Fruit fly (Drosophila melanogaster): Measurements from ENCODE around the gene Las.
A peak's percentile ranks its signal among the peaks of the same experiment; 100 is the strongest.

The Las gene

DNA sequence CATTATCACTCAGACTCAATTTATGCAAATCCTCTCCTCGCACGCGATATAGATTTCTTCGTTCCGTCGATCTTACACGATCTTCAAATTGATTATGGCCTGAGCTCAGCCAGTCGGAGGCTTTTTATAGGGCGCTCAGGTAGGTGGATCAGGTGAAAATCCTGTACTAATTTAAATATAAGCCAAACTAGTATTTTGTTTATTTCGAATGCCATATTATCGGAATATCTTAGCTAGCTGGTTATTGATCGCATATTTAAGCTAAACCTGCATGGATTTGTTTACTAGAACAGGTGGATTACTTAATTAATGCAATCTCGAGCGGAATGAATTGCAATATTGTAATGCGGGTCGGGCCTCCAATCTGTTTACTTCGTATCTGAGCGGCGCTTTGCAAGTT is 7.6 kb upstream of the Las start, which contains the start of gene Hpd:
Hpd (minus strand) TSS at position 101 of the 400 bp plus-strand sequence.
- TF ChIP-seq CG8290 (GFP tag; optimal IDR thresholded peaks at IDR 0.05) (no peak), CG8290 (tag; optimal IDR thresholded peaks at IDR 0.05) (no peak), chinmo (GFP tag; IDR thresholded peaks at IDR 0.05; ENCODE audit: partially characterized antibody) (0 out of 4 replicates have a peak, but pooled peaks have one; percentile 8)

DNA sequence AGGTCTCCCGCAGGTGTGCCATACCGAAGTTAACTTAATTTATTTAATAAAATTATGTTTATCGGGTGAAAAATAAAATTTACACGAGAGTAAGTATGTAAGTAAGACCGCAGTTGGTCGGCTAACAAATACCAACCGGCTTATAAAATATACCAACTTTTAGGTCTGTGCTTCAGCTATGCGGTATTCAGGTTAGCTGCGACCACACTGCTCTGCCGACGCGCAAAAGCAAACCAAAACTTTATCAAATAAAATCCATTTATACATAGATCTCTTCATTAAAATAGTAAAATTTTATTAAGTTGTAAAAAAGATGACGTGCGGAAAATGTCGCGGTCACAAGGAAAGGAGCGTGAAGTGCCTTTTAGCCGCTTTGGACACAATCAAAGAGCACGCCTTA is 3.9 kb upstream of the Las start, which contains the start of the genes mRpL15 and CtIP:
mRpL15 (minus strand) TSS at position 141 of the 400 bp plus-strand sequence.
CtIP (plus strand) TSS at position 182 of the 400 bp plus-strand sequence.
- TF ChIP-seq CG10366 (GFP tag; IDR thresholded peaks at IDR 0.05), result no peak
- TF ChIP-seq CG17912 (GFP tag; optimal IDR thresholded peaks at IDR 0.05), result no peak
- TF ChIP-seq CG15073 (GFP tag; optimal IDR thresholded peaks at IDR 0.05), result no peak
- no peak for TF ChIP-seq Max (GFP tag; optimal IDR thresholded peaks at IDR 0.05)
- peak; percentile 49 for TF ChIP-seq CG17186 (GFP tag; optimal IDR thresholded peaks at IDR 0.05)
- TF ChIP-seq sisA (GFP tag; IDR thresholded peaks at IDR 0.05), result no peak
- TF ChIP-seq Dp (GFP tag; optimal IDR thresholded peaks at IDR 0.05), result peak; percentile 62
- TF ChIP-seq bowl (GFP tag; IDR thresholded peaks at IDR 0.05), result no peak
- no peak for TF ChIP-seq slou (GFP tag; optimal IDR thresholded peaks at IDR 0.05)
- TF ChIP-seq CG17361 (GFP tag; IDR thresholded peaks at IDR 0.05), result no peak
- TF ChIP-seq gsb (GFP tag; IDR thresholded peaks at IDR 0.05), result no peak
- TF ChIP-seq CG13296 (GFP tag; optimal IDR thresholded peaks at IDR 0.05), result no peak
- TF ChIP-seq CG15011 (GFP tag; optimal IDR thresholded peaks at IDR 0.05), result no peak
- TF ChIP-seq Hey (tag; optimal IDR thresholded peaks at IDR 0.05), result no peak
- no peak for TF ChIP-seq CG7357 (GFP tag; IDR thresholded peaks at IDR 0.05)
- no peak for TF ChIP-seq crol (GFP tag; IDR thresholded peaks at IDR 0.05)
- TF ChIP-seq Dad (GFP tag; optimal IDR thresholded peaks at IDR 0.05), result no peak
- TF ChIP-seq Gug (GFP tag; IDR thresholded peaks at IDR 0.05), result no peak
- TF ChIP-seq pita (GFP tag; optimal IDR thresholded peaks at IDR 0.05), result no peak
- TF ChIP-seq Fer1 (GFP tag; optimal IDR thresholded peaks at IDR 0.05), result no peak
- peak; percentile 88 for TF ChIP-seq gfzf (GFP tag; optimal IDR thresholded peaks at IDR 0.05)
- TF ChIP-seq Oaz (GFP tag; IDR thresholded peaks at IDR 0.05), result no peak
- no peak for TF ChIP-seq mld (GFP tag; IDR thresholded peaks at IDR 0.05; ENCODE audit: partially characterized antibody)
- no peak for TF ChIP-seq BtbVII (GFP tag; optimal IDR thresholded peaks at IDR 0.05)
- peak; percentile 75 for TF ChIP-seq YL-1 (GFP tag; optimal IDR thresholded peaks at IDR 0.05)
- no peak for TF ChIP-seq Xbp1 (GFP tag; optimal IDR thresholded peaks at IDR 0.05)
- no peak for TF ChIP-seq nom (GFP tag; optimal IDR thresholded peaks at IDR 0.05)
- TF ChIP-seq p53 (GFP tag; optimal IDR thresholded peaks at IDR 0.05), result no peak
- TF ChIP-seq sug (tag; optimal IDR thresholded peaks at IDR 0.05), result peak; percentile 1
- no peak for TF ChIP-seq CG8290 (GFP tag; optimal IDR thresholded peaks at IDR 0.05)
- no peak for TF ChIP-seq CG8290 (tag; optimal IDR thresholded peaks at IDR 0.05)
- no peak for TF ChIP-seq da (GFP tag; optimal IDR thresholded peaks at IDR 0.05)
- TF ChIP-seq dm (GFP tag; optimal IDR thresholded peaks at IDR 0.05), result no peak
- TF ChIP-seq CG14667 (GFP tag; IDR thresholded peaks at IDR 0.05), result no peak
- TF ChIP-seq Hr3 (GFP tag; optimal IDR thresholded peaks at IDR 0.05), result no peak
- no peak for TF ChIP-seq CG5245 (GFP tag; optimal IDR thresholded peaks at IDR 0.05)
- TF ChIP-seq CG30431 (GFP tag; optimal IDR thresholded peaks at IDR 0.05), result no peak
- no peak for TF ChIP-seq sr (GFP tag; IDR thresholded peaks at IDR 0.05)
- TF ChIP-seq hkb (optimal IDR thresholded peaks at IDR 0.05), result no peak
- no peak for TF ChIP-seq hkb (GFP tag; IDR thresholded peaks at IDR 0.05)
- TF ChIP-seq chinmo (GFP tag; IDR thresholded peaks at IDR 0.05; ENCODE audit: partially characterized antibody), result no peak
- TF ChIP-seq CG32772 (GFP tag; IDR thresholded peaks at IDR 0.05), result no peak
- TF ChIP-seq ewg (GFP tag; optimal IDR thresholded peaks at IDR 0.05), result peak; percentile 67
- TF ChIP-seq CG7786 (GFP tag; optimal IDR thresholded peaks at IDR 0.05), result no peak
- no peak for TF ChIP-seq CG7745 (tag; optimal IDR thresholded peaks at IDR 0.05)
- TF ChIP-seq toy (GFP tag; IDR thresholded peaks at IDR 0.05), result no peak
- no peak for TF ChIP-seq CG7839 (tag; optimal IDR thresholded peaks at IDR 0.05)
- peak; percentile 39 for TF ChIP-seq MESR4 (GFP tag; optimal IDR thresholded peaks at IDR 0.05)
- no peak for TF ChIP-seq klu (GFP tag; IDR thresholded peaks at IDR 0.05)
- TF ChIP-seq lola (GFP tag; optimal IDR thresholded peaks at IDR 0.05), result no peak

All from whole organism, embryonic.